Fruit fly (Drosophila melanogaster) whole organism, prepupa: Measurements from ENCODE around the gene CG18598.
A peak's percentile ranks its signal among the peaks of the same experiment; 100 is the strongest.

Experiments
- Blimp-1 ChIP-seq: fragments of 200-800 bp; sonication (Bioruptor generic); optimal IDR thresholded peaks from 3 replicates; lab custom pipeline; 2017; ENCODE audit warnings: missing biosample characterization, missing genetic modification characterization, mild to moderate bottlenecking, moderate library complexity, missing genetic modification reagents
- CG10669 ChIP-seq: fragments of 200-800 bp; sonication (Bioruptor generic); optimal IDR thresholded peaks from 3 replicates; lab custom pipeline; 2018; ENCODE audit warnings: missing biosample characterization, mild to moderate bottlenecking, missing genetic modification characterization, moderate library complexity
- CG11294 ChIP-seq: fragments of 200-800 bp; sonication (Bioruptor generic); IDR thresholded peaks from 2 replicates; pipeline ENCODE4 v1.3.6; 2022; ENCODE audit warnings: missing biosample characterization, missing genetic modification characterization
- CG11762 ChIP-seq: fragments of 200-800 bp; sonication (Bioruptor generic); optimal IDR thresholded peaks from 3 replicates; lab custom pipeline; 2016; ENCODE audit warnings: missing biosample characterization, missing genetic modification characterization; ENCODE audit not compliant: insufficient read depth
- CG1621 ChIP-seq: fragments of 200-800 bp; sonication (Bioruptor generic); optimal IDR thresholded peaks from 3 replicates; lab custom pipeline; 2018; ENCODE audit warnings: missing biosample characterization, mild to moderate bottlenecking, missing genetic modification characterization
- CG16779 ChIP-seq: fragments of 200-800 bp; sonication (Bioruptor generic); optimal IDR thresholded peaks from 3 replicates; lab custom pipeline; 2017; ENCODE audit warnings: missing biosample characterization, mild to moderate bottlenecking, missing genetic modification characterization
- CG31627 ChIP-seq: fragments of 200-800 bp; sonication (Bioruptor generic); optimal IDR thresholded peaks from 3 replicates; lab custom pipeline; 2016; ENCODE audit warnings: missing biosample characterization, missing genetic modification characterization
- CG32006 ChIP-seq: fragments of 200-800 bp; sonication (Bioruptor generic); optimal IDR thresholded peaks from 3 replicates; lab custom pipeline; 2017; ENCODE audit warnings: missing biosample characterization, mild to moderate bottlenecking, missing genetic modification characterization
- CG34406 ChIP-seq: fragments of 200-800 bp; sonication (Bioruptor generic); optimal IDR thresholded peaks from 3 replicates; lab custom pipeline; 2016; ENCODE audit warnings: missing biosample characterization, missing genetic modification characterization
- CG3919 ChIP-seq: fragments of 200-800 bp; sonication (Bioruptor generic); optimal IDR thresholded peaks from 3 replicates; lab custom pipeline; 2016; ENCODE audit warnings: missing biosample characterization, missing genetic modification characterization
- CG4318 ChIP-seq: fragments of 200-800 bp; sonication (Bioruptor generic); optimal IDR thresholded peaks from 3 replicates; lab custom pipeline; 2017; ENCODE audit warnings: missing biosample characterization, mild to moderate bottlenecking, missing genetic modification characterization
- CG6163 ChIP-seq: fragments of 200-800 bp; sonication (Bioruptor generic); IDR thresholded peaks from 3 replicates; pipeline ENCODE4 v1.3.6; 2022; ENCODE audit warnings: missing biosample characterization, missing genetic modification characterization
- CG6276 ChIP-seq: fragments of 200-800 bp; sonication (Bioruptor generic); optimal IDR thresholded peaks from 2 replicates; lab custom pipeline; 2017; ENCODE audit warnings: missing biosample characterization, mild to moderate bottlenecking, missing genetic modification characterization
- CG6808 ChIP-seq: fragments of 200-800 bp; sonication (Bioruptor generic); optimal IDR thresholded peaks from 3 replicates; lab custom pipeline; 2017; ENCODE audit warnings: missing biosample characterization, missing genetic modification characterization, mild to moderate bottlenecking, moderate library complexity, missing genetic modification reagents
- CG7368 ChIP-seq: fragments of 200-800 bp; sonication (Bioruptor generic); optimal IDR thresholded peaks from 3 replicates; lab custom pipeline; 2016; ENCODE audit warnings: missing biosample characterization, missing genetic modification characterization
- CG8119 ChIP-seq: fragments of 200-800 bp; sonication (Bioruptor generic); IDR thresholded peaks from 3 replicates; pipeline ENCODE4 v1.3.6; 2022; ENCODE audit warnings: missing biosample characterization, missing genetic modification characterization
- CG8632 ChIP-seq: fragments of 200-800 bp; sonication (Bioruptor generic); optimal IDR thresholded peaks from 3 replicates; lab custom pipeline; 2016; ENCODE audit warnings: missing biosample characterization, missing genetic modification characterization
- Eip75B ChIP-seq: fragments of 200-800 bp; sonication (Bioruptor generic); optimal IDR thresholded peaks from 3 replicates; lab custom pipeline; 2016; ENCODE audit warnings: missing biosample characterization, missing genetic modification characterization
- Eip78C ChIP-seq: fragments of 200-800 bp; sonication (Bioruptor generic); peaks from one replicate; lab custom pipeline; 2016; ENCODE audit warnings: missing biosample characterization, missing genetic modification characterization
- Eip93F ChIP-seq: fragments of 200-800 bp; sonication (Bioruptor generic); optimal IDR thresholded peaks from 2 replicates; lab custom pipeline; 2016; ENCODE audit warnings: missing biosample characterization, mild to moderate bottlenecking, missing genetic modification characterization
- Ets21C ChIP-seq: fragments of 200-800 bp; sonication (Bioruptor generic); optimal IDR thresholded peaks from 3 replicates; lab custom pipeline; 2016; ENCODE audit warnings: missing biosample characterization, missing genetic modification characterization
- Ets96B ChIP-seq: fragments of 200-800 bp; optimal IDR thresholded peaks from 2 replicates; lab custom pipeline; 2019; ENCODE audit warnings: missing biosample characterization, mild to moderate bottlenecking, missing genetic modification characterization, moderate library complexity
- Gug ChIP-seq: fragments of 200-800 bp; sonication (Bioruptor generic); IDR thresholded peaks from 2 replicates; pipeline ENCODE4 v1.3.6; 2022; ENCODE audit warnings: missing biosample characterization, missing genetic modification characterization
- Hr38 ChIP-seq: sonication (Bioruptor generic); optimal IDR thresholded peaks from 2 replicates; lab custom pipeline; 2016; ENCODE audit warnings: missing biosample characterization, missing genetic modification characterization
- Hr39 ChIP-seq: fragments of 200-800 bp; sonication (Bioruptor generic); optimal IDR thresholded peaks from 2 replicates; lab custom pipeline; 2016; ENCODE audit warnings: missing biosample characterization, missing genetic modification characterization
- Met ChIP-seq: fragments of 200-800 bp; sonication (Bioruptor generic); optimal IDR thresholded peaks from 3 replicates; lab custom pipeline; 2016; ENCODE audit warnings: missing biosample characterization, missing genetic modification characterization
- Sox102F ChIP-seq: fragments of 200-800 bp; sonication (Bioruptor generic); optimal IDR thresholded peaks from 2 replicates; lab custom pipeline; 2016; ENCODE audit warnings: missing biosample characterization, mild to moderate bottlenecking, missing genetic modification characterization
- Sox14 ChIP-seq: fragments of 200-800 bp; sonication (Bioruptor generic); optimal IDR thresholded peaks from 3 replicates; lab custom pipeline; 2016; ENCODE audit warnings: missing biosample characterization, missing genetic modification characterization
- Sox15 ChIP-seq: fragments of 200-800 bp; sonication (Bioruptor generic); optimal IDR thresholded peaks from 3 replicates; lab custom pipeline; 2016; ENCODE audit warnings: missing biosample characterization, missing genetic modification characterization
- acj6 ChIP-seq: fragments of 200-800 bp; sonication (Bioruptor generic); optimal IDR thresholded peaks from 3 replicates; lab custom pipeline; 2016; ENCODE audit warnings: missing biosample characterization, missing genetic modification characterization
- cyc ChIP-seq: fragments of 200-800 bp; sonication (Bioruptor generic); optimal IDR thresholded peaks from 3 replicates; lab custom pipeline; 2016; ENCODE audit warnings: missing biosample characterization, missing genetic modification characterization
- dac ChIP-seq: fragments of 200-800 bp; sonication (Bioruptor generic); optimal IDR thresholded peaks from 2 replicates; lab custom pipeline; 2017; ENCODE audit warnings: missing biosample characterization, mild to moderate bottlenecking, missing genetic modification characterization
- dsx ChIP-seq: fragments of 200-800 bp; optimal IDR thresholded peaks from 3 replicates; lab custom pipeline; 2019; ENCODE audit warnings: missing biosample characterization, mild to moderate bottlenecking, missing genetic modification characterization, moderate library complexity; ENCODE audit not compliant: poor library complexity, severe bottlenecking
- esn ChIP-seq: fragments of 200-800 bp; sonication (Bioruptor generic); optimal IDR thresholded peaks from 2 replicates; lab custom pipeline; 2016; ENCODE audit warnings: missing biosample characterization, mild to moderate bottlenecking, missing genetic modification characterization, moderate library complexity
- fd59A ChIP-seq: fragments of 200-800 bp; sonication (Bioruptor generic); optimal IDR thresholded peaks from 2 replicates; lab custom pipeline; 2017; ENCODE audit warnings: missing biosample characterization, mild to moderate bottlenecking, missing genetic modification characterization, missing genetic modification reagents
- fd85E ChIP-seq: fragments of 200-800 bp; sonication (Bioruptor generic); optimal IDR thresholded peaks from 3 replicates; lab custom pipeline; 2016; ENCODE audit warnings: missing biosample characterization, missing genetic modification characterization
- fkh ChIP-seq: fragments of 200-800 bp; sonication (Bioruptor generic); optimal IDR thresholded peaks from 3 replicates; lab custom pipeline; 2017; ENCODE audit warnings: missing biosample characterization, mild to moderate bottlenecking, missing genetic modification characterization, moderate library complexity
- lz ChIP-seq: fragments of 200-800 bp; sonication (Bioruptor generic); optimal IDR thresholded peaks from 3 replicates; lab custom pipeline; 2016; ENCODE audit warnings: missing biosample characterization, missing genetic modification characterization
- net ChIP-seq: fragments of 200-800 bp; sonication (Bioruptor generic); optimal IDR thresholded peaks from 3 replicates; lab custom pipeline; 2016; ENCODE audit warnings: missing biosample characterization, missing genetic modification characterization
- pdm3 ChIP-seq: fragments of 200-800 bp; sonication (Bioruptor generic); optimal IDR thresholded peaks from 3 replicates; lab custom pipeline; 2016; ENCODE audit warnings: missing biosample characterization, missing genetic modification characterization
- salr ChIP-seq, 2 experiments: fragments of 200-800 bp; sonication (Bioruptor generic); optimal IDR thresholded peaks; 3 replicates each; lab custom pipeline; 2016 to 2018; ENCODE audit warnings: missing biosample characterization in 2 of 2, missing genetic modification characterization in 2 of 2, mild to moderate bottlenecking in 1 of 2
- svp ChIP-seq: fragments of 200-800 bp; sonication (Bioruptor generic); peaks from one replicate; lab custom pipeline; 2016; ENCODE audit warnings: missing biosample characterization, missing genetic modification characterization
- topi ChIP-seq: fragments of 200-800 bp; sonication (Bioruptor generic); optimal IDR thresholded peaks from 3 replicates; lab custom pipeline; 2016; ENCODE audit warnings: missing biosample characterization, missing genetic modification characterization
- vri ChIP-seq: fragments of 200-800 bp; sonication (Bioruptor generic); optimal IDR thresholded peaks from 3 replicates; lab custom pipeline; 2016; ENCODE audit warnings: missing biosample characterization, mild to moderate bottlenecking, missing genetic modification characterization

Gene CG18598

DNA sequence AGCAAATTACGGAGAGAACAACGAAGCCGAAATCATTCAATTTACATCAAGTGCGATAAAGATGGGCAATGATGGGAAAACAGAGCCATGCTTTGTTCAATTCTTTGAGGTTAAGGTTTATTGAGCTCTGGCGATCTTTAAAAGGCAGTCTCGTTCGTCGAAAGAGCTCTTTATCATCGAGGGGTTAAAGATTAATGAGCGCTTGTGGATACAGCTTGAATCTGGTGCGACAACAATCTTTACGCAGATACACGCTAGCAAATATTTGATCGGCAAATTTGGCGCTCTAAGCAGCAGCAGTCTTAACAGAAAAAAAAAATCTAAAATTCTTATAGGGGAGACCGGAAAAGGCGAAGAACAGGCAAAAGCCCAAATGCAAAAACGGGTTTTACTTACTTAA is 45.2 kb downstream of the CG18598 start:
- TF ChIP-seq Eip78C (GFP tag; lab: Kevin White, UChicago) (peak; percentile 40), fkh (peak; percentile 71), CG8632 (no peak), pdm3 (GFP tag; lab: Kevin White, UChicago) (no peak), svp (GFP tag; lab: Kevin White, UChicago) (peak; percentile 97), CG32006 (GFP tag; lab: Kevin White, UChicago) (no peak), Eip93F (GFP tag; lab: Kevin White, UChicago) (peak; percentile 39), vri (GFP tag; lab: Kevin White, UChicago) (peak; percentile 8), dsx (GFP tag; lab: Kevin White, UChicago) (no peak), CG31627 (GFP tag; lab: Kevin White, UChicago) (no peak), CG7368 (GFP tag; lab: Kevin White, UChicago) (no peak)

DNA sequence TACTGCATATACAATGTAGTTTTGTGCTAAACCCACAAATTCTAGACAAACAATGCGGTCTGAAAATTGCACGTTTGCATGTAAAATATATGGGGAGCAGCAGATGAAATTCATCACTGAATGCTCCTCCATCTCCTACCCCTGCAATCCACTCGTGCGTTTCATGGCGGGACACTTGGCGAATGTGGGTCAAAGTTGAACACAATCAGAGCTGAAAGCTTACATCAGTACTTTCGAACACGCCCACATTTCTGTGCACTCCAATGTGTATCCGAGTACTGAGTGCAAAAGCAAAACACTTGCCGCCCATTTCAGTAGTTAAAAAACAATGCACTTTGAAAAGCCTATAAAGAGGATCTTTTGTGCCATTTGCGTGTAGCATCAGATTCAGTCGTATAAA is 45.8 kb downstream of the CG18598 start:
- TF ChIP-seq CG4318 (GFP tag; lab: Kevin White, UChicago) (no peak), Eip78C (GFP tag; lab: Kevin White, UChicago) (peak; percentile 18), dsx (GFP tag; lab: Kevin White, UChicago) (peak; percentile 49), svp (GFP tag; lab: Kevin White, UChicago) (peak; percentile 76)

- peak; percentile 26 for TF ChIP-seq CG10669 (GFP tag; lab: Kevin White, UChicago)
- peak; percentile 6 for TF ChIP-seq fd59A (GFP tag; lab: Kevin White, UChicago)
- peak; percentile 12 for TF ChIP-seq CG31627 (GFP tag; lab: Kevin White, UChicago)
- TF ChIP-seq Eip75B (GFP tag; lab: Kevin White, UChicago), result peak; percentile 22
- TF ChIP-seq CG32006 (GFP tag; lab: Kevin White, UChicago), result peak; percentile 65
- TF ChIP-seq lz (GFP tag; lab: Kevin White, UChicago), result no peak
- TF ChIP-seq CG16779 (tag; lab: Kevin White, UChicago), result no peak
- TF ChIP-seq CG6276 (GFP tag; lab: Kevin White, UChicago), result peak; percentile 17
- TF ChIP-seq Sox15 (GFP tag; lab: Kevin White, UChicago), result no peak
- peak; percentile 12 for TF ChIP-seq acj6
- peak; percentile 24 for TF ChIP-seq CG34406 (GFP tag; lab: Kevin White, UChicago)
- no peak for TF ChIP-seq topi (GFP tag; lab: Kevin White, UChicago)
- peak; percentile 42; the same call in 1 of the 3 replicates for TF ChIP-seq CG8119 (GFP tag; lab: Robert Waterston, UW)
- TF ChIP-seq svp (GFP tag; lab: Kevin White, UChicago), result peak; percentile 67
- TF ChIP-seq CG11294, result peak; percentile 33; the same call in 1 of the 2 replicates
- TF ChIP-seq CG8632, result peak; percentile 18
- no peak for TF ChIP-seq CG1621
- TF ChIP-seq CG3919 (GFP tag; lab: Kevin White, UChicago), result no peak
- peak; percentile 19 for TF ChIP-seq CG4318 (GFP tag; lab: Kevin White, UChicago)
- TF ChIP-seq CG11762 (GFP tag; lab: Kevin White, UChicago), result no peak
- TF ChIP-seq salr (GFP tag; optimal IDR thresholded peaks at IDR 0.05; lab: Kevin White, UChicago), result peak in 1 of 2 experiments; percentile 19
- TF ChIP-seq dac (GFP tag; lab: Kevin White, UChicago), result peak; percentile 31
- TF ChIP-seq esn (GFP tag; lab: Kevin White, UChicago), result no peak
- TF ChIP-seq Blimp-1, result no peak
- TF ChIP-seq cyc (GFP tag; lab: Kevin White, UChicago), result no peak
- TF ChIP-seq Met, result no peak
- no peak for TF ChIP-seq CG6808 (GFP tag; lab: Kevin White, UChicago)
- TF ChIP-seq Ets21C, result no peak
- no peak for TF ChIP-seq net (GFP tag; lab: Kevin White, UChicago)
- TF ChIP-seq CG7368 (GFP tag; lab: Kevin White, UChicago), result peak; percentile 4
- no peak for TF ChIP-seq Hr39 (GFP tag; lab: Kevin White, UChicago)
- TF ChIP-seq vri (GFP tag; lab: Kevin White, UChicago), result no peak
- peak; percentile 41; the same call in 1 of the 2 replicates for TF ChIP-seq Gug
- TF ChIP-seq Hr38 (GFP tag; lab: Kevin White, UChicago), result no peak
- no peak for TF ChIP-seq Sox102F (GFP tag; lab: Kevin White, UChicago)
- no peak for TF ChIP-seq Ets96B (tag; lab: Kevin White, UChicago)
- peak; percentile 57; the same call in 1 of the 3 replicates for TF ChIP-seq CG6163 (GFP tag; lab: Robert Waterston, UW)
- TF ChIP-seq Sox14 (GFP tag; lab: Kevin White, UChicago), result peak; percentile 37
- TF ChIP-seq fd85E (GFP tag; lab: Kevin White, UChicago), result no peak
These were observed 46.8 kb downstream of the CG18598 start for dm6 chr3R:18297444-18298297.
